Worm (Caenorhabditis elegans) whole organism, L4 larva: ENCODE data around the gene F47B7.3.

Source experiments
- D1046.2 ChIP-seq: fragments of 200-800 bp; sonication (Bioruptor generic); IDR thresholded peaks from 2 replicates; pipeline ENCODE4 v1.3.6; 2022; ENCODE audit warnings: missing genetic modification characterization, missing compliant biosample characterization
- F26F4.8 ChIP-seq: fragments of 200-800 bp; sonication (Bioruptor generic); conservative IDR thresholded peaks from 2 replicates; pipeline ENCODE4 v1.3.6; 2022; ENCODE audit warnings: missing genetic modification characterization, missing compliant biosample characterization
- F44E2.7 ChIP-seq: fragments of 200-800 bp; sonication (Bioruptor generic); IDR thresholded peaks from 2 replicates; pipeline ENCODE4 v2.1.2; 2022; ENCODE audit warnings: missing genetic modification characterization, missing compliant biosample characterization
- T20F7.1 ChIP-seq: fragments of 200-800 bp; sonication (Bioruptor generic); optimal IDR thresholded peaks from 2 replicates; lab custom pipeline; 2018; ENCODE audit warnings: mild to moderate bottlenecking, missing genetic modification characterization, missing compliant biosample characterization
- T26A8.4 ChIP-seq: fragments of 200-800 bp; sonication (Bioruptor generic); IDR thresholded peaks from 2 replicates; pipeline ENCODE4 v1.3.6; 2022; ENCODE audit warnings: missing genetic modification characterization, missing compliant biosample characterization
- Y5F2A.4 ChIP-seq: fragments of 200-800 bp; sonication (Bioruptor generic); optimal IDR thresholded peaks from 2 replicates; lab custom pipeline; 2018; ENCODE audit warnings: mild to moderate bottlenecking, missing genetic modification characterization, missing compliant biosample characterization
- aha-1 ChIP-seq: fragments of 150-350 bp; peaks from one replicate; lab custom pipeline; 2014; ENCODE audit warnings: missing biosample characterization, missing genetic modification characterization
- ceh-28 ChIP-seq: fragments of 150-350 bp; optimal IDR thresholded peaks from 2 replicates; lab custom pipeline; 2014; ENCODE audit warnings: missing biosample characterization, missing genetic modification reagents, missing genetic modification characterization
- ceh-32 ChIP-seq: sonication (generic microtip); optimal IDR thresholded peaks from 2 replicates; lab custom pipeline; 2016; ENCODE audit warnings: mild to moderate bottlenecking, missing genetic modification characterization, missing compliant biosample characterization; ENCODE audit not compliant: poor library complexity
- ceh-62 ChIP-seq: sonication (generic microtip); optimal IDR thresholded peaks from 2 replicates; lab custom pipeline; 2017; ENCODE audit warnings: missing biosample characterization, missing genetic modification characterization
- ceh-82 ChIP-seq: sonication (generic microtip); optimal IDR thresholded peaks from 2 replicates; lab custom pipeline; 2017; ENCODE audit warnings: missing biosample characterization, missing genetic modification characterization
- dmd-8 ChIP-seq: fragments of 200-800 bp; sonication (Bioruptor generic); IDR thresholded peaks from 2 replicates; pipeline ENCODE4 v1.3.6; 2022; ENCODE audit warnings: missing genetic modification characterization, missing compliant biosample characterization
- fkh-10 ChIP-seq: fragments of 150-350 bp; optimal IDR thresholded peaks from 2 replicates; lab custom pipeline; 2014; ENCODE audit warnings: missing biosample characterization, missing genetic modification reagents, missing genetic modification characterization
- hlh-11 ChIP-seq: fragments of 200-800 bp; sonication (Bioruptor generic); optimal IDR thresholded peaks from 2 replicates; lab custom pipeline; 2018; ENCODE audit warnings: mild to moderate bottlenecking, missing genetic modification characterization, missing compliant biosample characterization
- hmg-1.1 ChIP-seq: fragments of 200-800 bp; sonication (Bioruptor generic); IDR thresholded peaks from 2 replicates; pipeline ENCODE4 v1.3.6; 2022; ENCODE audit warnings: missing genetic modification reagents, missing genetic modification characterization, missing compliant biosample characterization
- lin-29 ChIP-seq: fragments of 200-800 bp; sonication (Bioruptor generic); IDR thresholded peaks from 2 replicates; pipeline ENCODE4 v1.3.6; 2022; ENCODE audit warnings: missing genetic modification reagents, missing genetic modification characterization, missing compliant biosample characterization
- madf-9 ChIP-seq: fragments of 200-800 bp; sonication (Bioruptor generic); conservative IDR thresholded peaks from 2 replicates; pipeline ENCODE4 v1.3.6; 2022; ENCODE audit warnings: missing genetic modification reagents, missing genetic modification characterization, missing compliant biosample characterization
- mdl-1 ChIP-seq, 2 experiments: fragments of 150-350 bp in 1 of 2; sonication (generic microtip) in 1 of 2; optimal IDR thresholded peaks; 2 replicates each; lab custom pipeline; 2014 to 2017; ENCODE audit warnings: missing biosample characterization in 2 of 2, missing genetic modification characterization in 2 of 2
- mep-1 ChIP-seq: fragments of 150-350 bp; sonication (generic microtip); optimal IDR thresholded peaks from 3 replicates; lab custom pipeline; 2014; ENCODE audit warnings: missing biosample characterization, missing genetic modification characterization
- nhr-102 ChIP-seq: sonication (generic microtip); optimal IDR thresholded peaks from 2 replicates; lab custom pipeline; 2016; ENCODE audit warnings: mild to moderate bottlenecking, missing genetic modification characterization, moderate library complexity, missing compliant biosample characterization
- nhr-11 ChIP-seq: fragments of 150-350 bp; optimal IDR thresholded peaks from 2 replicates; lab custom pipeline; 2014; ENCODE audit warnings: missing biosample characterization, missing genetic modification characterization
- nhr-25 ChIP-seq: sonication (generic microtip); optimal IDR thresholded peaks from 2 replicates; lab custom pipeline; 2017; ENCODE audit warnings: missing genetic modification characterization, mild to moderate bottlenecking, missing compliant biosample characterization, antibody characterized with exemption, moderate library complexity, borderline replicate concordance; ENCODE audit not compliant: insufficient read depth
- nhr-28 ChIP-seq: fragments of 150-350 bp; optimal IDR thresholded peaks from 2 replicates; lab custom pipeline; 2014; ENCODE audit warnings: missing biosample characterization, missing genetic modification characterization
- nhr-76 ChIP-seq: fragments of 150-350 bp; optimal IDR thresholded peaks from 2 replicates; lab custom pipeline; 2014; ENCODE audit warnings: missing biosample characterization, missing genetic modification characterization
- nhr-77 ChIP-seq: fragments of 150-350 bp; optimal IDR thresholded peaks from 2 replicates; lab custom pipeline; 2014; ENCODE audit warnings: missing biosample characterization, missing genetic modification characterization
- rbr-2 ChIP-seq: sonication (generic microtip); optimal IDR thresholded peaks from 2 replicates; lab custom pipeline; 2016; ENCODE audit warnings: missing genotype, missing genetic modification characterization, missing compliant biosample characterization
- saeg-2 ChIP-seq: fragments of 200-800 bp; sonication (Bioruptor generic); IDR thresholded peaks from 2 replicates; pipeline ENCODE4 v1.3.6; 2022; ENCODE audit warnings: missing genetic modification reagents, missing genetic modification characterization, missing compliant biosample characterization
- set-16 ChIP-seq: fragments of 200-800 bp; sonication (Bioruptor generic); IDR thresholded peaks from 2 replicates; pipeline ENCODE4 v1.3.6; 2022; ENCODE audit warnings: missing genetic modification reagents, missing genetic modification characterization, missing compliant biosample characterization
- snpc-4 ChIP-seq: fragments of 150-350 bp; optimal IDR thresholded peaks from 2 replicates; lab custom pipeline; 2014; ENCODE audit warnings: missing biosample characterization, missing genetic modification characterization
- spr-3 ChIP-seq: fragments of 200-800 bp; sonication (Bioruptor generic); optimal IDR thresholded peaks from 2 replicates; lab custom pipeline; 2018; ENCODE audit warnings: mild to moderate bottlenecking, missing genetic modification characterization, missing compliant biosample characterization
- tra-1 ChIP-seq: fragments of 200-800 bp; sonication (Bioruptor generic); IDR thresholded peaks from 2 replicates; pipeline ENCODE4 v1.3.6; 2022; ENCODE audit warnings: missing genetic modification reagents, missing genetic modification characterization, missing compliant biosample characterization
- unc-39 ChIP-seq: sonication (generic microtip); optimal IDR thresholded peaks from 2 replicates; lab custom pipeline; 2017; ENCODE audit warnings: missing biosample characterization, missing genetic modification characterization
- unc-62 ChIP-seq, 3 experiments: fragments of 150-350 bp in 1 of 3; sonication (generic microtip); optimal IDR thresholded peaks in 2 of 3; peaks in 1 of 3; 1 replicate in 1 of 3; 2 replicates in 2 of 3; lab custom pipeline; 2014 to 2017; ENCODE audit warnings: missing biosample characterization in 3 of 3, missing genetic modification characterization in 3 of 3, missing genetic modification reagents in 3 of 3, missing genotype in 1 of 3
- zip-2 ChIP-seq: fragments of 150-350 bp; optimal IDR thresholded peaks from 2 replicates; lab custom pipeline; 2014; ENCODE audit warnings: missing biosample characterization, missing genetic modification characterization
- ztf-7 ChIP-seq: fragments of 150-350 bp; optimal IDR thresholded peaks from 2 replicates; lab custom pipeline; 2014; ENCODE audit warnings: missing biosample characterization, missing genetic modification characterization

Gene F47B7.3

ce11 chrX:3758399-3758798 lies 5.8 kb downstream of the F47B7.3 start, which contains the start of gene T14G12.12:
Gene T14G12.12 (minus strand): TSS chrX:3758499.
- TF ChIP-seq ceh-62 (tag; lab: Kevin White, UChicago), result no peak
- no peak for TF ChIP-seq mep-1
- TF ChIP-seq F44E2.7 (GFP tag; lab: Robert Waterston, UW), result no peak
- TF ChIP-seq ceh-28 (tag; lab: Kevin White, UChicago), result no peak
- TF ChIP-seq madf-9, result no peak
- TF ChIP-seq D1046.2 (GFP tag; lab: Robert Waterston, UW), result no peak
- no peak for TF ChIP-seq nhr-77 (tag; lab: Kevin White, UChicago)
- TF ChIP-seq dmd-8 (GFP tag; lab: Robert Waterston, UW), result no peak
- TF ChIP-seq aha-1 (tag; lab: Kevin White, UChicago), result no peak
- TF ChIP-seq unc-62 (GFP tag; optimal IDR thresholded peaks at IDR 0.05 in 1 of 2; lab: Kevin White, UChicago), result no peak
- no peak for TF ChIP-seq unc-62 (tag; optimal IDR thresholded peaks at IDR 0.05; lab: Kevin White, UChicago)
- TF ChIP-seq zip-2 (tag; lab: Kevin White, UChicago), result no peak
- TF ChIP-seq F26F4.8 (GFP tag; lab: Robert Waterston, UW), result no peak

- TF ChIP-seq unc-39 (tag; lab: Kevin White, UChicago), result no peak
- no peak for TF ChIP-seq ceh-82
- no peak for TF ChIP-seq Y5F2A.4
- no peak for TF ChIP-seq fkh-10 (GFP tag; lab: Kevin White, UChicago)
Observed at ce11 chrX:3756238-3756637, 8.0 kb downstream of the F47B7.3 start.

DNA sequence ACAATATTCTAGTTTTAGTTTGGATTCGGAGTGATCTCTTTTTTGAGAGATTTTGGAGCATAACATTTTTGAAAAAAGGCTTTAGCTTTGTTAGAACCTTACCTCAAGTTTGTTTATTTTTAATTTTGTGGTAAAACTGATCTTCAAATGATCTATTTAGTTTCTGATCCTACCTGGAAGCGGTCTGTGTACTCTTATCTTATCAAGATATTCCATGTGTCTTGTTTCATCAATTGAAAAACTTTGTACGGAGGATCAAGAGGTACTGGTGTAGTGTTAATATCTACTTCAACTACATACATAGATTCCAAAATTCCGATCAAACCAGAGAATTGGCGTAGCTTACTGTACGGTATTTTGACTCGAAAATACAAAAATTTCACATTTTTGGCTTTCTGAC lies 8.4 kb downstream of the F47B7.3 start:
- TF ChIP-seq nhr-76 (tag; lab: Kevin White, UChicago) (no peak), hmg-1.1 (GFP tag; lab: Robert Waterston, UW) (no peak), ceh-32 (tag; lab: Kevin White, UChicago) (no peak), Y5F2A.4 (no peak), F26F4.8 (GFP tag; lab: Robert Waterston, UW) (no peak), unc-39 (tag; lab: Kevin White, UChicago) (no peak), spr-3 (no peak), hlh-11 (no peak), saeg-2 (GFP tag; lab: Robert Waterston, UW) (no peak), rbr-2 (tag; lab: Kevin White, UChicago) (no peak), mdl-1 (tag; optimal IDR thresholded peaks at IDR 0.05; lab: Kevin White, UChicago) (no peak), nhr-25 (tag; lab: Kevin White, UChicago) (no peak), T20F7.1 (GFP tag; lab: Kevin White, UChicago) (no peak), T26A8.4 (no peak), zip-2 (tag; lab: Kevin White, UChicago) (no peak), ceh-62 (tag; lab: Kevin White, UChicago) (no peak), lin-29 (GFP tag; lab: Robert Waterston, UW) (no peak), nhr-11 (no peak)

ce11 chrX:3752443-3752842 lies 11.8 kb downstream of the F47B7.3 start:
- peak; percentile 40 for TF ChIP-seq aha-1 (tag; lab: Kevin White, UChicago)
- TF ChIP-seq tra-1, result no peak
- no peak for TF ChIP-seq F26F4.8 (GFP tag; lab: Robert Waterston, UW)
- TF ChIP-seq snpc-4 (tag; lab: Kevin White, UChicago), result no peak
- peak; percentile 94 for TF ChIP-seq set-16 (GFP tag; lab: Robert Waterston, UW)
- TF ChIP-seq, all 104 proteins: peak for 2

DNA sequence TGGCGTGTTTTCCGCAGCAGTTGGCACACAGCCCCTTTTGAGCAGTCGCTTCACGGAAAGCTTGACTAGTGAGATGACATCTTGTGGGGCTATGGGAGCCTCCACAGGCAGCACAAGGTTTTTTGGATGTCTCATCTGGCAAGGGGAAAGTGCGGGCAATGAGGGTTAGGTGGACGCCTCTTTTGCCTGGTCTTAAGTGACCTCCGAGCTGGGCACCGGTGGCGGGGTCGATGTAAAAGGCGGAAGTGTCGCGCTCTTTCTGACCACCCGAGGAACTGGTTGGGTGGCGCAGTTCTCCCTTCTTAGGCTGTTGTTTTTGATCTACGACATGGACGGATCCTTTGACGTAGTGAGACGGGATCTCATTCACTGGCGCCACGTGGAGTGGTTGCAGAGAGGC lies 12.8 kb downstream of the F47B7.3 start:
- no peak for TF ChIP-seq nhr-102 (tag; lab: Kevin White, UChicago)
- no peak for TF ChIP-seq nhr-28 (tag; lab: Kevin White, UChicago)
- TF ChIP-seq ztf-7 (tag; lab: Kevin White, UChicago), result no peak
- no peak for TF ChIP-seq mep-1
- TF ChIP-seq set-16 (GFP tag; lab: Robert Waterston, UW), result peak; percentile 69; the same call in 1 of the 2 replicates
- TF ChIP-seq, all 104 proteins: peak for 1
